Worm (Caenorhabditis elegans) whole organism, mixed stage, embryonic: ENCODE measurements around the gene dod-19.

Source experiments
- M03D4.4 ChIP-seq: sonication (generic microtip); optimal IDR thresholded peaks from 2 replicates; lab custom pipeline; 2017; ENCODE audit warnings: mild to moderate bottlenecking, missing genetic modification characterization, missing compliant biosample characterization
- bed-3 ChIP-seq: fragments of 200-800 bp; sonication (Bioruptor generic); optimal IDR thresholded peaks from 3 replicates; lab custom pipeline; 2018; ENCODE audit warnings: mild to moderate bottlenecking, missing genetic modification characterization, moderate library complexity, missing compliant biosample characterization
- blmp-1 ChIP-seq: fragments of 150-350 bp; optimal IDR thresholded peaks from 2 replicates; lab custom pipeline; 2014; ENCODE audit warnings: missing biosample characterization, missing genetic modification characterization
- ceh-39 ChIP-seq: fragments of 150-350 bp; optimal IDR thresholded peaks from 2 replicates; lab custom pipeline; 2014; ENCODE audit warnings: missing biosample characterization, missing genetic modification characterization
- ceh-43 ChIP-seq: fragments of 200-800 bp; sonication (Bioruptor generic); optimal IDR thresholded peaks from 2 replicates; lab custom pipeline; 2018; ENCODE audit warnings: mild to moderate bottlenecking, missing genetic modification characterization, moderate library complexity, missing compliant biosample characterization
- ceh-83 ChIP-seq: fragments of 200-800 bp; sonication (Bioruptor generic); optimal IDR thresholded peaks from 2 replicates; lab custom pipeline; 2018; ENCODE audit warnings: mild to moderate bottlenecking, missing genetic modification characterization, missing compliant biosample characterization
- ces-1 ChIP-seq: fragments of 150-350 bp; optimal IDR thresholded peaks from 2 replicates; lab custom pipeline; 2014; ENCODE audit warnings: missing biosample characterization, missing genetic modification reagents, missing genetic modification characterization
- cnd-1 ChIP-seq: fragments of 200-800 bp; sonication (Bioruptor generic); optimal IDR thresholded peaks from 2 replicates; lab custom pipeline; 2018; ENCODE audit warnings: mild to moderate bottlenecking, missing genetic modification characterization, missing compliant biosample characterization
- drap-1 ChIP-seq: fragments of 200-800 bp; sonication (Bioruptor generic); optimal IDR thresholded peaks from 3 replicates; lab custom pipeline; 2018; ENCODE audit warnings: mild to moderate bottlenecking, missing genetic modification characterization, missing compliant biosample characterization
- elt-3 ChIP-seq: fragments of 150-350 bp; optimal IDR thresholded peaks from 2 replicates; lab custom pipeline; 2014; ENCODE audit warnings: missing biosample characterization, missing genetic modification characterization
- flh-1 ChIP-seq: fragments of 200-800 bp; sonication (Bioruptor generic); optimal IDR thresholded peaks from 2 replicates; lab custom pipeline; 2018; ENCODE audit warnings: mild to moderate bottlenecking, missing genetic modification characterization, moderate library complexity, missing compliant biosample characterization
- ham-2 ChIP-seq: fragments of 200-800 bp; sonication (Bioruptor generic); optimal IDR thresholded peaks from 2 replicates; lab custom pipeline; 2018; ENCODE audit warnings: mild to moderate bottlenecking, missing genetic modification characterization, missing compliant biosample characterization
- hlh-1 ChIP-seq: fragments of 150-350 bp; optimal IDR thresholded peaks from 2 replicates; lab custom pipeline; 2014; ENCODE audit warnings: missing biosample characterization, missing genetic modification reagents, missing genetic modification characterization
- lin-13 ChIP-seq: fragments of 150-350 bp; optimal IDR thresholded peaks from 2 replicates; lab custom pipeline; 2014; ENCODE audit warnings: missing biosample characterization, missing genetic modification characterization
- lin-32 ChIP-seq: fragments of 200-800 bp; sonication (Bioruptor generic); optimal IDR thresholded peaks from 2 replicates; lab custom pipeline; 2018; ENCODE audit warnings: mild to moderate bottlenecking, missing genetic modification characterization, missing compliant biosample characterization
- lsy-2 ChIP-seq: fragments of 150-350 bp; optimal IDR thresholded peaks from 2 replicates; lab custom pipeline; 2014; ENCODE audit warnings: missing biosample characterization, missing genetic modification characterization
- mab-5 ChIP-seq: fragments of 150-350 bp; optimal IDR thresholded peaks from 2 replicates; lab custom pipeline; 2014; ENCODE audit warnings: missing biosample characterization, missing genetic modification characterization
- mls-2 ChIP-seq: sonication (generic microtip); optimal IDR thresholded peaks from 2 replicates; lab custom pipeline; 2016; ENCODE audit warnings: mild to moderate bottlenecking, missing genetic modification characterization, moderate library complexity, missing compliant biosample characterization
- nhr-12 ChIP-seq: fragments of 150-350 bp; optimal IDR thresholded peaks from 2 replicates; lab custom pipeline; 2014; ENCODE audit warnings: missing biosample characterization, missing genetic modification characterization
- nhr-2 ChIP-seq: fragments of 150-350 bp; optimal IDR thresholded peaks from 2 replicates; lab custom pipeline; 2014; ENCODE audit warnings: missing biosample characterization, missing genetic modification characterization
- nhr-237 ChIP-seq: fragments of 150-350 bp; optimal IDR thresholded peaks from 2 replicates; lab custom pipeline; 2014; ENCODE audit warnings: missing biosample characterization, missing genetic modification characterization
- nhr-28 ChIP-seq: fragments of 150-350 bp; optimal IDR thresholded peaks from 2 replicates; lab custom pipeline; 2014; ENCODE audit warnings: missing biosample characterization, missing genetic modification characterization
- nhr-76 ChIP-seq: sonication (generic microtip); optimal IDR thresholded peaks from 2 replicates; lab custom pipeline; 2017; ENCODE audit warnings: missing biosample characterization, missing genetic modification characterization
- pha-4 ChIP-seq: fragments of 150-350 bp; optimal IDR thresholded peaks from 2 replicates; lab custom pipeline; 2018; ENCODE audit warnings: missing biosample characterization, missing genetic modification reagents, missing genetic modification characterization
- sem-2 ChIP-seq: fragments of 200-800 bp; sonication (Bioruptor generic); optimal IDR thresholded peaks from 2 replicates; lab custom pipeline; 2018; ENCODE audit warnings: mild to moderate bottlenecking, missing genetic modification characterization, missing compliant biosample characterization
- snpc-4 ChIP-seq: fragments of 150-350 bp; optimal IDR thresholded peaks from 2 replicates; lab custom pipeline; 2014; ENCODE audit warnings: missing biosample characterization, missing genetic modification characterization
- sptf-1 ChIP-seq: sonication (generic microtip); optimal IDR thresholded peaks from 2 replicates; lab custom pipeline; 2017; ENCODE audit warnings: mild to moderate bottlenecking, missing genetic modification characterization, moderate library complexity, missing compliant biosample characterization
- tbx-8 ChIP-seq: fragments of 200-800 bp; sonication (Bioruptor generic); optimal IDR thresholded peaks from 2 replicates; lab custom pipeline; 2018; ENCODE audit warnings: mild to moderate bottlenecking, missing genetic modification characterization, moderate library complexity, missing compliant biosample characterization
- unc-120 ChIP-seq: sonication (generic microtip); optimal IDR thresholded peaks from 2 replicates; lab custom pipeline; 2017; ENCODE audit warnings: missing genetic modification characterization, missing compliant biosample characterization; ENCODE audit not compliant: poor library complexity, severe bottlenecking
- unc-39 ChIP-seq: fragments of 150-350 bp; optimal IDR thresholded peaks from 2 replicates; lab custom pipeline; 2014; ENCODE audit warnings: missing biosample characterization, missing genetic modification characterization
- unc-62 ChIP-seq: fragments of 150-350 bp; optimal IDR thresholded peaks from 2 replicates; lab custom pipeline; 2014; ENCODE audit warnings: missing biosample characterization, missing genetic modification reagents, missing genetic modification characterization
- zip-8 ChIP-seq: fragments of 150-350 bp; optimal IDR thresholded peaks from 2 replicates; lab custom pipeline; 2014; ENCODE audit warnings: missing biosample characterization, missing genetic modification characterization
- ztf-11 ChIP-seq: fragments of 150-350 bp; optimal IDR thresholded peaks from 2 replicates; lab custom pipeline; 2014; ENCODE audit warnings: missing biosample characterization, missing genetic modification characterization

dod-19 gene

ce11 chrV:404210-404669, 10.3 kb downstream of the dod-19 start, which contains the start of gene nhr-252:
TSS of gene nhr-252 (plus strand) at chrV:404619.
- no peak for TF ChIP-seq blmp-1 (tag; lab: Kevin White, UChicago)
- no peak for TF ChIP-seq unc-39 (tag; lab: Kevin White, UChicago)
- no peak for TF ChIP-seq ham-2
- TF ChIP-seq sptf-1, result no peak
- TF ChIP-seq nhr-2 (tag; lab: Kevin White, UChicago), result no peak
- TF ChIP-seq sem-2, result no peak
- TF ChIP-seq ztf-11 (tag; lab: Kevin White, UChicago), result no peak
- TF ChIP-seq lin-13 (tag; lab: Kevin White, UChicago), result no peak
- TF ChIP-seq nhr-12 (tag; lab: Kevin White, UChicago), result no peak
- TF ChIP-seq hlh-1 (tag; lab: Kevin White, UChicago), result no peak
- TF ChIP-seq, all 35 proteins: peak for 0

DNA sequence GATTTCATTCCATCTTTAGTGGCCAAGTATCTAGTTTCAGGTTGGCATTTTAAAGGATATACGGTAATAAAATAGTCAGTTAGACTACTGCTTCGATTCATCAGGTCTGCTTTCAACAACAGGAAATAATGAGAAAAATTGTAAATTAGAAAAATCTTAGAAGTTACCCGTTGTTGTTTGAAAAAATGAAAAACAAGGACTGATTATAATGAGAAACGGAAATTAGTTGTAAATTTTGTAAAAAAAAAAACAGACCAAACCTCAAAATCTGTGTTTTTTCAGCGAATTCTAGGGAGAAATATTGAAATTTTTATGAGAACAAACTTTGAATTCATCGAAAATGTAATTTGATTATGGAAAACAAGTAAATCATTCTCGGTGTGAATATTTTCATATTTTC, 11.5 kb downstream of the dod-19 start, which contains the start of gene srh-62:
TSS of gene srh-62 (minus strand) at position 101 of the 400 bp plus-strand sequence.
- TF ChIP-seq sptf-1, result no peak
- TF ChIP-seq sem-2, result no peak
- TF ChIP-seq nhr-2 (tag; lab: Kevin White, UChicago), result no peak
- TF ChIP-seq ces-1, result no peak
- no peak for TF ChIP-seq nhr-237 (tag; lab: Kevin White, UChicago)
- no peak for TF ChIP-seq bed-3
- TF ChIP-seq pha-4 (tag; lab: Kevin White, UChicago), result no peak
- TF ChIP-seq cnd-1 (tag; lab: Kevin White, UChicago), result no peak
- no peak for TF ChIP-seq unc-120 (tag; lab: Kevin White, UChicago)
- TF ChIP-seq blmp-1 (tag; lab: Kevin White, UChicago), result no peak
- no peak for TF ChIP-seq drap-1 (GFP tag; lab: Kevin White, UChicago)
- TF ChIP-seq, all 35 proteins: peak for 0

ce11 chrV:399721-400120, 14.8 kb downstream of the dod-19 start, which contains the start of gene scl-27:
TSS of gene scl-27 (plus strand) at chrV:400021.
- no peak for TF ChIP-seq flh-1 (GFP tag; lab: Kevin White, UChicago)
- no peak for TF ChIP-seq pha-4 (tag; lab: Kevin White, UChicago)
- TF ChIP-seq sem-2, result no peak
- no peak for TF ChIP-seq lin-32
- no peak for TF ChIP-seq lsy-2 (tag; lab: Kevin White, UChicago)
- TF ChIP-seq nhr-12 (tag; lab: Kevin White, UChicago), result no peak
- no peak for TF ChIP-seq ceh-43 (GFP tag; lab: Kevin White, UChicago)
- TF ChIP-seq ztf-11 (tag; lab: Kevin White, UChicago), result no peak
- no peak for TF ChIP-seq cnd-1 (tag; lab: Kevin White, UChicago)
- TF ChIP-seq M03D4.4 (tag; lab: Kevin White, UChicago), result no peak
- TF ChIP-seq drap-1 (GFP tag; lab: Kevin White, UChicago), result no peak
- TF ChIP-seq lin-13 (tag; lab: Kevin White, UChicago), result no peak
- no peak for TF ChIP-seq elt-3 (tag; lab: Kevin White, UChicago)
- TF ChIP-seq unc-62 (GFP tag; lab: Kevin White, UChicago), result no peak
- TF ChIP-seq sptf-1, result no peak
- no peak for TF ChIP-seq blmp-1 (tag; lab: Kevin White, UChicago)
- no peak for TF ChIP-seq tbx-8
- TF ChIP-seq ceh-83 (GFP tag; lab: Kevin White, UChicago), result no peak
- TF ChIP-seq nhr-2 (tag; lab: Kevin White, UChicago), result no peak
- TF ChIP-seq zip-8 (tag; lab: Kevin White, UChicago), result no peak

DNA sequence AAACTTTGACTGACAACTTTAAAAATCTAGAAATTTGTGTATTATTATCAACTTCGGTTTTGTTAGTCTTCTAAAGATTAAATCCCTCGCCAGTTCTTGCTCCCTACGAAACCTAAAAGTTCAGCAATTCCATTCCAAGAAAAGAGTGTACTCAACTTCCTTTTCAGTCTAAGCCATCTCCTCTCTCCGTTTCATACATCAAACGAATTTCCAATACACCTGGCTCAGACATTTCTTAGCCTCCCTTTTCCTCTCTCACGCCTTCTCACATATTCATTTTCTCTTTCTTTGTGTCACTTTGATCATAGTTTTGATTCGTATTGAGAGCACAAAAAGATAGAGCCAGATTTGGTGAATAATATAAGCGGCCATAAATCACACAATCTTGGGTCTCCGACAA, 18.2 kb downstream of the dod-19 start, which contains the start of gene nhr-253:
TSS of gene nhr-253 (plus strand) at position 285 of the 400 bp plus-strand sequence.
- TF ChIP-seq blmp-1 (tag; lab: Kevin White, UChicago), result no peak
- TF ChIP-seq sem-2, result no peak
- TF ChIP-seq hlh-1 (tag; lab: Kevin White, UChicago), result no peak
- TF ChIP-seq snpc-4 (tag; lab: Kevin White, UChicago), result no peak
- no peak for TF ChIP-seq unc-39 (tag; lab: Kevin White, UChicago)
- no peak for TF ChIP-seq ztf-11 (tag; lab: Kevin White, UChicago)

DNA sequence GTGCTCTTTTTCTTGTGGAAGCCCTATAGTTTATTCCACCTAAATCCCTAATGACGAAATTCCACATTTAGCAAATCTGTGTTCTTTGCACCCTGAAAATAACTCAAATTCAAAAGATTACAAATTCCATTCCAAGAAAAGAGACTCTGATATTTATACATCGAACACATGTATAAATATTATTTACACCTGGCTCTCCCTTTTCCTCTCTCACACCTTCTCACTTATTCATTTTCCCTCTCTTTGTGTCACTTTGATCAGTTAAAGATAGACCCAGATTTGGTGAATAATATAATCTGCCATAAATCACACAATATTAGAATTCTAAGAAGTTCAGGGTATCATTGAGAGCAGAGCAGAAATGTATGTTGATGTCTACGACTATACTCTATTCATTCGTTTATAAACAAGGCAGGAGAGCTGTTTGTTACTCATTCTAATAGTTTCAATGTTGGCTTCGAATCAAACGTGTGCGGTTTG, 22.3 kb downstream of the dod-19 start, which contains the start of gene nhr-254:
TSS of gene nhr-254 (plus strand) at position 430 of the 480 bp plus-strand sequence.
- TF ChIP-seq bed-3 (no peak), ceh-43 (GFP tag; lab: Kevin White, UChicago) (no peak), nhr-28 (tag; lab: Kevin White, UChicago) (no peak), ceh-39 (no peak), blmp-1 (tag; lab: Kevin White, UChicago) (no peak), snpc-4 (tag; lab: Kevin White, UChicago) (no peak), mls-2 (tag; lab: Kevin White, UChicago) (no peak), unc-120 (tag; lab: Kevin White, UChicago) (no peak), lsy-2 (tag; lab: Kevin White, UChicago) (no peak), nhr-237 (tag; lab: Kevin White, UChicago) (no peak), zip-8 (tag; lab: Kevin White, UChicago) (no peak), pha-4 (tag; lab: Kevin White, UChicago) (no peak), tbx-8 (no peak), cnd-1 (tag; lab: Kevin White, UChicago) (no peak), mab-5 (tag; lab: Kevin White, UChicago) (no peak), nhr-76 (tag; lab: Kevin White, UChicago) (no peak), unc-62 (GFP tag; lab: Kevin White, UChicago) (no peak), drap-1 (GFP tag; lab: Kevin White, UChicago) (no peak)
